Fruit fly (Drosophila melanogaster) whole organism, adult: ENCODE results near the gene Snoo.
A peak's percentile ranks its signal among the peaks of the same experiment; 100 is the strongest.

Experiments used
- CG11617 ChIP-seq: fragments of 200-800 bp; sonication (Bioruptor generic); optimal IDR thresholded peaks from 2 replicates; lab custom pipeline; 2017; ENCODE audit warnings: mild to moderate bottlenecking, missing biosample characterization, missing genetic modification reagents, missing genetic modification characterization
- CG12768 ChIP-seq: fragments of 200-800 bp; sonication (Bioruptor generic); optimal IDR thresholded peaks from 2 replicates; lab custom pipeline; 2017; ENCODE audit warnings: missing biosample characterization, missing genetic modification characterization, mild to moderate bottlenecking, moderate library complexity, missing genetic modification reagents
- CG14711 ChIP-seq: fragments of 200-800 bp; sonication (Bioruptor generic); optimal IDR thresholded peaks from 2 replicates; lab custom pipeline; 2018; ENCODE audit warnings: missing biosample characterization, mild to moderate bottlenecking, missing genetic modification characterization, moderate library complexity
- CG1620 ChIP-seq: fragments of 200-800 bp; sonication (Bioruptor generic); optimal IDR thresholded peaks from 2 replicates; lab custom pipeline; 2016; ENCODE audit warnings: missing biosample characterization, missing genetic modification characterization
- CG33017 ChIP-seq: fragments of 200-800 bp; sonication (Bioruptor generic); optimal IDR thresholded peaks from 2 replicates; lab custom pipeline; 2018; ENCODE audit warnings: missing biosample characterization, mild to moderate bottlenecking, missing genetic modification characterization, moderate library complexity
- CG5204 ChIP-seq: fragments of 200-800 bp; sonication (Bioruptor generic); optimal IDR thresholded peaks from 2 replicates; lab custom pipeline; 2016; ENCODE audit warnings: missing biosample characterization, missing genetic modification characterization
- CG7045 ChIP-seq: fragments of 200-800 bp; sonication (Bioruptor generic); optimal IDR thresholded peaks from 2 replicates; lab custom pipeline; 2017; ENCODE audit warnings: missing biosample characterization, mild to moderate bottlenecking, missing genetic modification characterization
- CG7101 ChIP-seq: fragments of 200-800 bp; sonication (Bioruptor generic); optimal IDR thresholded peaks from 2 replicates; lab custom pipeline; 2018; ENCODE audit warnings: missing biosample characterization, mild to moderate bottlenecking, missing genetic modification characterization, moderate library complexity
- Clk ChIP-seq: fragments of 200-800 bp; sonication (Bioruptor generic); optimal IDR thresholded peaks from 2 replicates; lab custom pipeline; 2017; ENCODE audit warnings: missing biosample characterization, missing genetic modification characterization
- Crg-1 ChIP-seq: fragments of 200-800 bp; sonication (Bioruptor generic); optimal IDR thresholded peaks from 2 replicates; lab custom pipeline; 2016; ENCODE audit warnings: missing biosample characterization, missing genetic modification characterization
- Hr96 ChIP-seq: fragments of 200-800 bp; sonication (Bioruptor generic); optimal IDR thresholded peaks from 2 replicates; lab custom pipeline; 2016; ENCODE audit warnings: missing biosample characterization, missing genetic modification characterization
- Mnt ChIP-seq: fragments of 200-800 bp; sonication (Bioruptor generic); optimal IDR thresholded peaks from 2 replicates; lab custom pipeline; 2016; ENCODE audit warnings: missing biosample characterization, mild to moderate bottlenecking, missing genetic modification characterization
- bab1 ChIP-seq: fragments of 200-800 bp; sonication (Bioruptor generic); optimal IDR thresholded peaks from 3 replicates; lab custom pipeline; 2019; ENCODE audit warnings: missing biosample characterization, mild to moderate bottlenecking, missing genetic modification characterization, moderate library complexity
- cic ChIP-seq: fragments of 200-800 bp; sonication (Bioruptor generic); optimal IDR thresholded peaks from 2 replicates; lab custom pipeline; 2017; ENCODE audit warnings: missing biosample characterization, mild to moderate bottlenecking, missing genetic modification characterization, moderate library complexity
- cnc ChIP-seq, 2 experiments: fragments of >200 bp; optimal IDR thresholded peaks; 2 replicates each; lab custom pipeline; 2017
- kay ChIP-seq: fragments of 200-800 bp; sonication (Bioruptor generic); peaks from one replicate; lab custom pipeline; 2016; ENCODE audit warnings: missing biosample characterization, missing genetic modification characterization, borderline replicate concordance
- ovo ChIP-seq: fragments of 200-800 bp; sonication (Bioruptor generic); optimal IDR thresholded peaks from 2 replicates; lab custom pipeline; 2016; ENCODE audit warnings: missing biosample characterization, missing genetic modification characterization
- pad ChIP-seq: fragments of 200-800 bp; sonication (Bioruptor generic); optimal IDR thresholded peaks from 3 replicates; lab custom pipeline; 2017; ENCODE audit warnings: missing biosample characterization, missing genetic modification characterization, mild to moderate bottlenecking, moderate library complexity, missing genetic modification reagents
- tj ChIP-seq: fragments of 200-800 bp; sonication (Bioruptor generic); optimal IDR thresholded peaks from 3 replicates; lab custom pipeline; 2017; ENCODE audit warnings: missing biosample characterization, mild to moderate bottlenecking, missing genetic modification characterization, moderate library complexity
- toe ChIP-seq: fragments of 200-800 bp; sonication (Bioruptor generic); optimal IDR thresholded peaks from 2 replicates; lab custom pipeline; 2016; ENCODE audit warnings: missing biosample characterization, missing genetic modification characterization

The Snoo gene

DNA sequence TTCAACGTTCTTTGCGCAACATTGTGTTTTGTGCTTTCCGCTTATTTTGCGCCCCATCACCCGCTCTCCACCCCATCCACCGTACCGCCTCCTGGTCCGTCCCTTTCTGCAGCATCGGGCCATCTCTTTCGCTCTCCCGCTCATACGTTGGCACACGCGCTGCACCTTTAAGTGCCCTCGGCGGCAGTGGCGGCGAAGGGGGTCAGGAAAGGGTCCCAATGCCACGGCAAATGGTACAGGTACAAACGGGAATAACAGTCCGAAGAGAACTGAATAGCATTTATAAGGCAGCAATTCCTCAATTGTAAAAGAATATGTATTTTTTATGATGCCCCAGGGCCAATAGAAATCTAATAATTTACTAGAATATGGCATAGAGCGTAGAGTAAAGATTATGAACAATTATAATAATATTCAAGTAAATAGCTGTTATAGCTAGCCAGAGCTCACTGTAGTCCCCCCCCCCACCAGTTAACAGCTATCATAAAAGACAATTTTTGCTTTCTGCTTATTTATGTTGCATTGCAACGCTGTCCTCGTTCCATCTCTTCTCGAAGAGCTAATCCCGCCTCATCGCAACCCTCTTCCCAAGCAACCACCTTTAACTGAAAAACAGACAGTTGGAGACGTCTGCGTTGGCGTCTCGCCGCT is 72.7 kb downstream of the Snoo start:
- TF ChIP-seq Clk: no peak
- no peak for TF ChIP-seq Crg-1 (GFP tag; lab: Kevin White, UChicago)
- TF ChIP-seq cnc (optimal IDR thresholded peaks at IDR 0.05; lab: Kevin White, UChicago): no peak
- no peak for TF ChIP-seq cic (GFP tag; lab: Kevin White, UChicago)
- no peak for TF ChIP-seq CG12768
- TF ChIP-seq CG14711 (tag; lab: Kevin White, UChicago): no peak
- no peak for TF ChIP-seq tj
- no peak for TF ChIP-seq pad (GFP tag; lab: Kevin White, UChicago)
- no peak for TF ChIP-seq CG7101 (tag; lab: Kevin White, UChicago)
- no peak for TF ChIP-seq CG1620 (GFP tag; lab: Kevin White, UChicago)
- no peak for TF ChIP-seq ovo
- TF ChIP-seq Hr96 (GFP tag; lab: Kevin White, UChicago): no peak
- TF ChIP-seq bab1 (GFP tag; lab: Kevin White, UChicago): no peak
- no peak for TF ChIP-seq toe (GFP tag; lab: Kevin White, UChicago)
- no peak for TF ChIP-seq kay
- TF ChIP-seq CG7045 (GFP tag; lab: Kevin White, UChicago): no peak
- no peak for TF ChIP-seq Mnt (GFP tag; lab: Kevin White, UChicago)
- no peak for TF ChIP-seq CG11617 (GFP tag; lab: Kevin White, UChicago)
- no peak for TF ChIP-seq CG33017 (tag; lab: Kevin White, UChicago)

DNA sequence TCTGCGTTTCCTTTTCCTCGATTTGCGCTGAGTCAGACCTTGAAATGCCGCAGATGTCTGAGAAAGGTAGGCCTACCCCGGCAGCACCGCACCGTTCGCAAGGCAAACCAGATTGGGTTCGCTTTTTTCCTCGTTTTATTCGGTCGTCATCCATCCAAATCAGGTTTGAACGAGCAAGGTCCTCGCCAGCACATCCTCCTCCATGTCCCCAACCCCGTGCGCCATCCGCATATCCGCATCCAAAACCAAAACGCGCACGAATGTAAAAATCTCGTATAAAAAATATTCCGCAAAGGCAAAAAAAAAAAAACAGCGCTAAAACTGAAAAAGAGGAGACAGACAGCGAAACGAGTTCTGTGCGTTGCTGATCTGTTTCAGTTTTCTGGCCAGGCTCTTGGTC is 74.1 kb downstream of the Snoo start:
- no peak for TF ChIP-seq cnc (optimal IDR thresholded peaks at IDR 0.05; lab: Kevin White, UChicago)
- TF ChIP-seq cic (GFP tag; lab: Kevin White, UChicago): no peak
- TF ChIP-seq CG7101 (tag; lab: Kevin White, UChicago): no peak
- TF ChIP-seq pad (GFP tag; lab: Kevin White, UChicago): no peak
- no peak for TF ChIP-seq CG14711 (tag; lab: Kevin White, UChicago)
- no peak for TF ChIP-seq Clk
- TF ChIP-seq CG33017 (tag; lab: Kevin White, UChicago): no peak
- TF ChIP-seq Crg-1 (GFP tag; lab: Kevin White, UChicago): no peak
- no peak for TF ChIP-seq ovo
- no peak for TF ChIP-seq kay
- no peak for TF ChIP-seq CG5204 (GFP tag; lab: Kevin White, UChicago)
- no peak for TF ChIP-seq toe (GFP tag; lab: Kevin White, UChicago)
- no peak for TF ChIP-seq CG1620 (GFP tag; lab: Kevin White, UChicago)
- no peak for TF ChIP-seq Mnt (GFP tag; lab: Kevin White, UChicago)
- no peak for TF ChIP-seq CG11617 (GFP tag; lab: Kevin White, UChicago)
- TF ChIP-seq bab1 (GFP tag; lab: Kevin White, UChicago): no peak
- TF ChIP-seq tj: no peak
- TF ChIP-seq CG7045 (GFP tag; lab: Kevin White, UChicago): no peak

DNA sequence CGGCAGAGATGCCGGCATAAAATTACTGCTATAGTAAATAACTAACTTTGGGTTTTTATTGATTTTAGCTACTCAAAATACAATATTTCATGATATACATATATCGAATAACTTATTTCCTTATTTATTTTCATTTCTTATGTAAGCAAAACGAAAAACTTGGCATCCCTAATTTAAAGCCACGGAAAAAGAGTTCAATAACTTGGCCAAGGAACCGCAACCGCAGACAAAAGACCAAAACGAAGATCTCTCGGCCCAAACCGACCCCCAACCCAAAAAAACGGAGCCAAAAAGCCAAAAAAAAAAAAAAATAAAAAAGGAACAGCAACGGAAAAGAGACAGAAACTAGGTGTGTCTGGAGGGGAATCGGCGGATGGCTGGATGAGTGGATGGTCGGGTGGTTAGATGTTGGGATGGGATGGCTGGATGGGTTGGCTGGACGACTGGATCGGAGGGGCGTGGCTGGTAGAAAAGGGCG is 74.6 kb downstream of the Snoo start:
- TF ChIP-seq CG12768 (no peak), CG14711 (tag; lab: Kevin White, UChicago) (no peak), CG33017 (tag; lab: Kevin White, UChicago) (no peak), Crg-1 (GFP tag; lab: Kevin White, UChicago) (no peak), Clk (no peak), Mnt (GFP tag; lab: Kevin White, UChicago) (no peak), toe (GFP tag; lab: Kevin White, UChicago) (no peak), cic (GFP tag; lab: Kevin White, UChicago) (no peak), CG11617 (GFP tag; lab: Kevin White, UChicago) (no peak), kay (no peak), CG7045 (GFP tag; lab: Kevin White, UChicago) (no peak), tj (no peak), pad (GFP tag; lab: Kevin White, UChicago) (no peak)

DNA sequence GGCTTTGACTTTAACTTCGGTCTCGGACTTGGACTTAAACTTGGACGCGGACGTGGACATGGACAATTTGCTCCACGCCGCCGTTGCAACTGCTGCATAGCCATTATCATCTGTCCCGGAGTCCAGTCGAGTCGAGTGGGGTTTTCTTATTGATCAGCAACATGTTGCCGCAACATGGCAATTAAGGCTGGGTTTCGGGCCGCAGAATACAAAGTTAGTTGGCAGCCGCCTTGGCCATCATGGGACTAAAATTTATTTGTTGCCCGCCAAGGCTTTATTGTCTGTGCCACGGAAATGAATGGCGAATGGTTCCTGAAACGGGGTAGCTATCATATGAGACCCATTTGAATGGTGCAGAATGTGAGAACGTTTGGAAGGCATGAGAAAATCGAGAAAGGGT is 82.2 kb downstream of the Snoo start:
- TF ChIP-seq CG12768 (no peak), Crg-1 (GFP tag; lab: Kevin White, UChicago) (no peak), CG7101 (tag; lab: Kevin White, UChicago) (no peak)

DNA sequence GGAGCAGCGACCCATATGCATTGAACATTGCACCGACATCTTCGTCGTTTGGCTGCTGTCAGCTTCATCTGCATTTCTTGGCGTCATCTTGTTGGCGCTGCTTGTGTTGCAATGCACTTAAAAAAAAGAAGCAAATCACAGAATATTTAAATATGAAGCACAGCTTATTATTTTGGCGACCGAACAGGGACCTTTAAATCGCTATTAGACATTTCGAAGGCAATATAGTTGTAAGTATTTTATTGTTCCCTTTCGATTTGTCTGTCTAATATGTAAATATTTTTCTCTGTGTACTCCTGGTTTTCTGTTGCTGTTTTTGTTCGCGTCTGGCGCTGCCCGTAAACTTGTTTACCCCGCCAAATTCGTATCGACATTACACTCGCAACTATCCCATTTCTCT is 84.0 kb downstream of the Snoo start:
- TF ChIP-seq kay (peak; percentile 42), Clk (no peak)

DNA sequence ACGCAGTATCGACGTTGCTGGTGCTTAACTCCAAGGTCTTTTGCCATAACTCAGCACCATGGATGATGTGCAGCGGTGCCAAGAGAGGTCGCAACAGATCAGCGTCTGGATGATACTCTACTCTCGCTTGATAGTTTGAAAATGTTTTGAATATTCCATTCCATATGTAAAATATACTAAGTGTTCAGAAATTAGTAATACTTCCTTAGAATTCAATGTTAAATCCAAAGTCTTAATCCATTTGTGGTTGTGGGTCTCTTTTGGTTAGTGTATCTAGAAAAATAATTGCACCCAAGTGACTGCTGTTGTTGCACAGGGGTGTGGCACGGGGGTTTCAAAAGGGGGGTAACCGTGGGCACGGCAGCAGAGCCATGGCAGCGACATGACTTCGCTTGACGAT is 84.9 kb downstream of the Snoo start:
- TF ChIP-seq toe (GFP tag; lab: Kevin White, UChicago) (no peak), CG7101 (tag; lab: Kevin White, UChicago) (no peak), tj (no peak), Crg-1 (GFP tag; lab: Kevin White, UChicago) (no peak), kay (no peak), cic (GFP tag; lab: Kevin White, UChicago) (no peak)

DNA sequence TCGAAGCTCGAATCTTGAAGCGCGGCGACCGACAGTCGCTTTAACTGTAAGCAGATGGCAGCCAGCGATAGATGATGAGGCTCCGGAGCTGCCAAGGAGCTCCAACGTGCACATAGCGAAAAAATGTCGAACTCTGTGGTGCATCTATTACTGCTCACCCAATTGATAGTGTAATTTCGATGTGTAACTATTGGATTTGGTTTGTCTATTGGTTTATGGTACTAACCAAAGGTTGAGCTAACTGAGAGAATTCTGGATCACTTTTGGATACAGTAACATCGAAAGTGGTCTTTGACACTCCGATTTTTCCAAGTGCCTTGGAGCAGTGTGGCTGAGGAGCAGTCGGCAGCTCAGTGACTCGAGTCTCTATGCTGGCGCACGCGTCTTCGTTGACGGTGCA is 85.4 kb downstream of the Snoo start:
- TF ChIP-seq CG5204 (GFP tag; lab: Kevin White, UChicago) (no peak), CG14711 (tag; lab: Kevin White, UChicago) (no peak), kay (no peak), Mnt (GFP tag; lab: Kevin White, UChicago) (no peak), CG11617 (GFP tag; lab: Kevin White, UChicago) (no peak), Clk (no peak), CG7101 (tag; lab: Kevin White, UChicago) (no peak), pad (GFP tag; lab: Kevin White, UChicago) (no peak), cic (GFP tag; lab: Kevin White, UChicago) (no peak)
